Fruit fly (Drosophila melanogaster): ENCODE results near the gene Uro.

- TF ChIP-seq CTCF (optimal IDR thresholded peaks at IDR 0.05) (no peak), CG8478 (optimal IDR thresholded peaks at IDR 0.05) (no peak)
Observed at dm6 chr2L:7813357-7813756, 33.5 kb downstream of the Uro start.

All from S2 (cell line).